Fruit fly (Drosophila melanogaster) whole organism, pupa: ENCODE data around the gene Sulf1.

Source experiments
- CG17806 ChIP-seq: fragments of 200-800 bp; sonication (Bioruptor generic); optimal IDR thresholded peaks from 2 replicates; lab custom pipeline; 2018; ENCODE audit warnings: missing biosample characterization, mild to moderate bottlenecking, missing genetic modification characterization, moderate library complexity
- EcR ChIP-seq: fragments of 200-800 bp; sonication (Bioruptor generic); optimal IDR thresholded peaks from 3 replicates; lab custom pipeline; 2019; ENCODE audit warnings: missing biosample characterization, missing genetic modification characterization, mild to moderate bottlenecking, moderate library complexity, missing genetic modification reagents
- Ets98B ChIP-seq: fragments of 200-800 bp; sonication (Bioruptor generic); IDR thresholded peaks from 2 replicates; pipeline ENCODE4 v1.3.6; 2022; ENCODE audit warnings: missing biosample characterization, missing genetic modification characterization
- Pif1A ChIP-seq: fragments of 200-800 bp; sonication (Bioruptor generic); optimal IDR thresholded peaks from 3 replicates; lab custom pipeline; 2016; ENCODE audit warnings: missing biosample characterization, missing genetic modification characterization
- fd96Ca ChIP-seq: fragments of 200-800 bp; sonication (Bioruptor generic); IDR thresholded peaks from 3 replicates; pipeline ENCODE4 v1.3.6; 2022; ENCODE audit warnings: missing biosample characterization, missing genetic modification characterization

DNA sequence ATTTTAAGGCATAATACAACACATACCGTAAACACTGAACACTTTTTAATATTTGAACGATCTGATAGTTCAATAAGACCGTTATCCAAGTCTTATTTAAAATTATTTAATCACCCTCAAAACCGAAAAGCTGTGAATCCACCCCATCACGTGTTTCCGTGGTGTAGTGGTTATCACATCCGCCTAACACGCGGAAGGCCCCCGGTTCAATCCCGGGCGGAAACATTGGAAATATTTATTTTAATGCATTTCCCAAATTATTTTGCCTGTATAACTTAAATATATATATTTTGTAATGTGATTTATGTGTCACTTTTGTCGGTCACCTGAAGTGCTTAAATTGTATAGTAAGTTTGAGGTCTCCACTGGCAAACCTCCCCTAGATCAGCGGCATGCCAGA lies 17.8 kb downstream of the Sulf1 start, which contains the start of gene CG44044:
- TF ChIP-seq CG17806 (tag; lab: Kevin White, UChicago) (no peak), Ets98B (GFP tag; lab: Robert Waterston, UW) (no peak), Pif1A (GFP tag; lab: Kevin White, UChicago) (no peak), EcR (GFP tag; lab: Kevin White, UChicago) (no peak), fd96Ca (GFP tag; lab: Robert Waterston, UW) (no peak)
